Worm (Caenorhabditis elegans): ENCODE data around the gene str-18.

- TF ChIP-seq ztf-23 (GFP tag; IDR thresholded peaks at IDR 0.05) (no peak), ztf-29 (GFP tag; IDR thresholded peaks at IDR 0.05) (no peak), flt-1 (GFP tag; IDR thresholded peaks at IDR 0.05) (no peak)
Observed at ce11 chrV:15699799-15700198, 42.0 kb downstream of the str-18 start, which contains the start of gene nhr-199.
